Worm (Caenorhabditis elegans) whole organism, L1 larva: ENCODE measurements around the gene cyp-33D1.

Experiments
- C34B4.2 ChIP-seq: sonication (generic microtip); optimal IDR thresholded peaks from 2 replicates; lab custom pipeline; 2017; ENCODE audit warnings: mild to moderate bottlenecking, missing genetic modification characterization, missing compliant biosample characterization
- alr-1 ChIP-seq: fragments of 200-800 bp; sonication (Bioruptor generic); optimal IDR thresholded peaks from 2 replicates; lab custom pipeline; 2018; ENCODE audit warnings: borderline replicate concordance, mild to moderate bottlenecking, missing genetic modification characterization, missing compliant biosample characterization
- blmp-1 ChIP-seq: fragments of 150-350 bp; optimal IDR thresholded peaks from 2 replicates; lab custom pipeline; 2014; ENCODE audit warnings: missing biosample characterization, missing genetic modification characterization
- ceh-63 ChIP-seq: fragments of 200-800 bp; sonication (Bioruptor generic); optimal IDR thresholded peaks from 2 replicates; lab custom pipeline; 2018; ENCODE audit warnings: mild to moderate bottlenecking, missing genetic modification characterization, missing compliant biosample characterization
- ceh-8 ChIP-seq: fragments of 200-800 bp; sonication (Bioruptor generic); optimal IDR thresholded peaks from 2 replicates; lab custom pipeline; 2018; ENCODE audit warnings: mild to moderate bottlenecking, missing genetic modification characterization, moderate library complexity, missing compliant biosample characterization
- ceh-88 ChIP-seq: fragments of 200-800 bp; sonication (Bioruptor generic); IDR thresholded peaks from 2 replicates; pipeline ENCODE4 v1.3.6; 2022; ENCODE audit warnings: missing genetic modification characterization, missing compliant biosample characterization
- dpl-1 ChIP-seq, 3 experiments: fragments of 150-350 bp in 2 of 3; sonication (generic microtip) in 1 of 3; optimal IDR thresholded peaks; 2 replicates each; lab custom pipeline; 2014 to 2017; ENCODE audit warnings: missing biosample characterization in 3 of 3, missing genetic modification characterization in 3 of 3, missing genetic modification reagents in 3 of 3
- efl-1 ChIP-seq, 4 experiments: fragments of 150-350 bp; optimal IDR thresholded peaks in 3 of 4; peaks in 1 of 4; 1 replicate in 1 of 4; 2 replicates in 3 of 4; lab custom pipeline; 2014; ENCODE audit warnings: missing biosample characterization in 2 of 4, missing genetic modification characterization in 2 of 4, missing genetic modification reagents in 2 of 4
- egl-13 ChIP-seq: sonication (generic microtip); optimal IDR thresholded peaks from 2 replicates; lab custom pipeline; 2016; ENCODE audit warnings: missing genotype, missing genetic modification reagents, missing genetic modification characterization, missing compliant biosample characterization
- egl-27 ChIP-seq, 2 experiments: fragments of 150-350 bp in 1 of 2; sonication (generic microtip); optimal IDR thresholded peaks; 3 replicates each; lab custom pipeline; 2017 to 2018; ENCODE audit warnings: missing biosample characterization in 2 of 2, missing genetic modification characterization in 2 of 2, missing genetic modification reagents in 2 of 2
- elt-2 ChIP-seq: sonication (generic microtip); optimal IDR thresholded peaks from 2 replicates; lab custom pipeline; 2016; ENCODE audit warnings: missing genetic modification characterization, mild to moderate bottlenecking, inconsistent platforms, missing compliant biosample characterization, missing genetic modification reagents
- elt-3 ChIP-seq, 6 experiments: fragments of 150-350 bp in 1 of 6; sonication (generic microtip); optimal IDR thresholded peaks; 2 replicates each; lab custom pipeline; 2017 to 2018; ENCODE audit warnings: missing biosample characterization in 6 of 6, missing genetic modification characterization in 6 of 6, inconsistent platforms in 1 of 6
- grh-1 ChIP-seq: fragments of 200-800 bp; sonication (Bioruptor generic); IDR thresholded peaks from 2 replicates; pipeline ENCODE4 v1.3.6; 2022; ENCODE audit warnings: missing genetic modification reagents, missing genetic modification characterization, missing compliant biosample characterization
- hlh-17 ChIP-seq: fragments of 200-800 bp; sonication (Bioruptor generic); optimal IDR thresholded peaks from 2 replicates; lab custom pipeline; 2018; ENCODE audit warnings: missing genetic modification characterization, mild to moderate bottlenecking, missing compliant biosample characterization, moderate library complexity, borderline replicate concordance
- irx-1 ChIP-seq: sonication (generic microtip); optimal IDR thresholded peaks from 2 replicates; lab custom pipeline; 2016; ENCODE audit warnings: missing genetic modification characterization, missing compliant biosample characterization
- isw-1 ChIP-seq: fragments of 200-800 bp; sonication (Bioruptor generic); IDR thresholded peaks from 2 replicates; pipeline ENCODE4 v1.3.6; 2022; ENCODE audit warnings: missing genetic modification characterization, missing compliant biosample characterization
- lin-15B ChIP-seq: fragments of 150-350 bp; sonication (generic microtip); optimal IDR thresholded peaks from 3 replicates; lab custom pipeline; 2014; ENCODE audit warnings: missing biosample characterization, missing genetic modification characterization
- lin-35 ChIP-seq, 2 experiments: fragments of 150-350 bp; optimal IDR thresholded peaks; 2 replicates each; lab custom pipeline; 2014; ENCODE audit warnings: missing biosample characterization in 2 of 2, missing genetic modification characterization in 2 of 2, missing genetic modification reagents in 2 of 2
- mab-9 ChIP-seq: fragments of 200-800 bp; sonication (Bioruptor generic); IDR thresholded peaks from 2 replicates; pipeline ENCODE4 v1.3.6; 2022; ENCODE audit warnings: missing genetic modification reagents, missing genetic modification characterization, missing compliant biosample characterization
- mdl-1 ChIP-seq, 2 experiments: fragments of 150-350 bp; optimal IDR thresholded peaks; 2 replicates each; lab custom pipeline; 2014 to 2017; ENCODE audit warnings: missing biosample characterization in 2 of 2, missing genetic modification characterization in 2 of 2, inconsistent platforms in 1 of 2
- mep-1 ChIP-seq: fragments of 150-350 bp; optimal IDR thresholded peaks from 2 replicates; lab custom pipeline; 2014; ENCODE audit warnings: missing biosample characterization, missing genetic modification characterization
- nhr-11 ChIP-seq: fragments of 150-350 bp; optimal IDR thresholded peaks from 2 replicates; lab custom pipeline; 2014; ENCODE audit warnings: missing biosample characterization, missing genetic modification characterization
- nhr-12 ChIP-seq: sonication (generic microtip); optimal IDR thresholded peaks from 2 replicates; lab custom pipeline; 2017; ENCODE audit warnings: missing biosample characterization, missing genetic modification characterization
- nhr-20 ChIP-seq: sonication (generic microtip); optimal IDR thresholded peaks from 2 replicates; lab custom pipeline; 2016; ENCODE audit warnings: mild to moderate bottlenecking, missing genetic modification characterization, missing compliant biosample characterization
- nhr-71 ChIP-seq: sonication (generic microtip); optimal IDR thresholded peaks from 2 replicates; lab custom pipeline; 2016; ENCODE audit warnings: mild to moderate bottlenecking, missing genetic modification characterization, moderate library complexity, missing compliant biosample characterization
- nhr-76 ChIP-seq: sonication (generic microtip); optimal IDR thresholded peaks from 2 replicates; lab custom pipeline; 2017; ENCODE audit warnings: missing biosample characterization, missing genetic modification characterization
- nhr-85 ChIP-seq: sonication (generic microtip); peaks from one replicate; lab custom pipeline; 2016; ENCODE audit warnings: missing genetic modification characterization, inconsistent platforms, missing compliant biosample characterization
- nhr-90 ChIP-seq: sonication (generic microtip); optimal IDR thresholded peaks from 2 replicates; lab custom pipeline; 2016; ENCODE audit warnings: mild to moderate bottlenecking, missing genetic modification characterization, missing compliant biosample characterization; ENCODE audit not compliant: poor library complexity
- pqm-1 ChIP-seq: sonication (generic microtip); optimal IDR thresholded peaks from 3 replicates; lab custom pipeline; 2017; ENCODE audit warnings: missing biosample characterization, missing genetic modification characterization
- skn-1 ChIP-seq: fragments of 150-350 bp; optimal IDR thresholded peaks from 2 replicates; lab custom pipeline; 2014; ENCODE audit warnings: missing biosample characterization, missing genetic modification characterization
- sptf-1 ChIP-seq: fragments of 150-350 bp; optimal IDR thresholded peaks from 2 replicates; lab custom pipeline; 2014; ENCODE audit warnings: missing biosample characterization, missing genetic modification characterization
- unc-62 ChIP-seq: fragments of 150-350 bp; optimal IDR thresholded peaks from 2 replicates; lab custom pipeline; 2014; ENCODE audit warnings: missing biosample characterization, missing genetic modification reagents, missing genetic modification characterization
- unc-86 ChIP-seq: sonication (generic microtip); optimal IDR thresholded peaks from 2 replicates; lab custom pipeline; 2016; ENCODE audit warnings: missing genetic modification characterization, missing compliant biosample characterization
- unc-98 ChIP-seq: fragments of 200-800 bp; sonication (Bioruptor generic); IDR thresholded peaks from 2 replicates; pipeline ENCODE4 v1.3.6; 2022; ENCODE audit warnings: missing genetic modification characterization, missing compliant biosample characterization
- xbp-1 ChIP-seq: sonication (generic microtip); optimal IDR thresholded peaks from 2 replicates; lab custom pipeline; 2016; ENCODE audit warnings: missing genetic modification characterization, missing compliant biosample characterization
- zag-1 ChIP-seq: fragments of 150-350 bp; optimal IDR thresholded peaks from 2 replicates; lab custom pipeline; 2014; ENCODE audit warnings: missing biosample characterization, missing genetic modification characterization
- ztf-4 ChIP-seq: fragments of 150-350 bp; optimal IDR thresholded peaks from 2 replicates; lab custom pipeline; 2014; ENCODE audit warnings: missing biosample characterization, missing genetic modification characterization

The cyp-33D1 gene

ce11 chrV:16175757-16176156 lies at the start of gene cyp-33D1:
TSS of gene cyp-33D1 (minus strand) at chrV:16175857.
- TF ChIP-seq ceh-8 (no peak), nhr-85 (tag; lab: Kevin White, UChicago) (no peak), xbp-1 (tag; lab: Kevin White, UChicago) (no peak), isw-1 (GFP tag; lab: Robert Waterston, UW) (no peak), grh-1 (GFP tag; lab: Robert Waterston, UW) (no peak), unc-86 (tag; lab: Kevin White, UChicago) (no peak), efl-1 (optimal IDR thresholded peaks at IDR 0.05; lab: Kevin White, UChicago) (no peak), efl-1 (GFP tag; optimal IDR thresholded peaks at IDR 0.05 in 1 of 2; lab: Kevin White, UChicago) (no peak), nhr-90 (tag; lab: Kevin White, UChicago) (no peak), nhr-71 (tag; lab: Kevin White, UChicago) (no peak), sptf-1 (tag; lab: Kevin White, UChicago) (no peak), nhr-11 (tag; lab: Kevin White, UChicago) (no peak), mab-9 (GFP tag; lab: Robert Waterston, UW) (no peak), zag-1 (tag; lab: Kevin White, UChicago) (no peak), egl-27 (tag; optimal IDR thresholded peaks at IDR 0.05; lab: Kevin White, UChicago) (no peak), blmp-1 (no peak)
- TF ChIP-seq, all 84 proteins: peak for 0

ce11 chrV:16224027-16224426 lies 48.4 kb upstream of the cyp-33D1 start, which contains the start of gene stdh-2:
TSS of gene stdh-2 (plus strand) at chrV:16224327.
- TF ChIP-seq nhr-76 (tag; lab: Kevin White, UChicago) (no peak), hlh-17 (GFP tag; lab: Kevin White, UChicago) (no peak)

ce11 chrV:16220020-16220419 lies 44.4 kb upstream of the cyp-33D1 start:
- no peak for TF ChIP-seq grh-1 (GFP tag; lab: Robert Waterston, UW)
- no peak for TF ChIP-seq mdl-1 (tag; optimal IDR thresholded peaks at IDR 0.05; lab: Kevin White, UChicago)
- no peak for TF ChIP-seq isw-1 (GFP tag; lab: Robert Waterston, UW)
- no peak for TF ChIP-seq dpl-1 (GFP tag; optimal IDR thresholded peaks at IDR 0.05; lab: Kevin White, UChicago)
- no peak for TF ChIP-seq mep-1 (tag; lab: Kevin White, UChicago)
- TF ChIP-seq skn-1 (tag; lab: Kevin White, UChicago): no peak
- no peak for TF ChIP-seq irx-1 (tag; lab: Kevin White, UChicago)
- no peak for TF ChIP-seq C34B4.2 (tag; lab: Kevin White, UChicago)
- TF ChIP-seq elt-2 (tag; lab: Kevin White, UChicago): no peak

- peak in 1 of 2 experiments; percentile 9 for TF ChIP-seq lin-35 (GFP tag; optimal IDR thresholded peaks at IDR 0.05; lab: Kevin White, UChicago)
- TF ChIP-seq ceh-88 (GFP tag; lab: Robert Waterston, UW): no peak
- TF ChIP-seq pqm-1 (tag; lab: Kevin White, UChicago): no peak
- TF ChIP-seq elt-2 (tag; lab: Kevin White, UChicago): peak; percentile 15
- TF ChIP-seq elt-3 (tag; optimal IDR thresholded peaks at IDR 0.05; lab: Kevin White, UChicago): peak in 1 of 6 experiments; percentile 87
- peak; percentile 30 for TF ChIP-seq blmp-1
- no peak for TF ChIP-seq alr-1 (tag; lab: Kevin White, UChicago)
- TF ChIP-seq unc-98 (GFP tag; lab: Robert Waterston, UW): no peak
Observed at ce11 chrV:16218972-16219757, 43.5 kb upstream of the cyp-33D1 start, which contains the start of gene glc-1. TSS of gene glc-1 (plus strand) at chrV:16219634.

ce11 chrV:16218522-16218921 lies 42.9 kb upstream of the cyp-33D1 start, which contains the start of gene F11A5.15:
TSS of gene F11A5.15 (minus strand) at chrV:16218622.
- TF ChIP-seq ztf-4 (tag; lab: Kevin White, UChicago) (no peak), nhr-12 (tag; lab: Kevin White, UChicago) (no peak), unc-62 (no peak), hlh-17 (GFP tag; lab: Kevin White, UChicago) (no peak), mep-1 (tag; lab: Kevin White, UChicago) (no peak), nhr-20 (no peak), ceh-63 (GFP tag; lab: Kevin White, UChicago) (no peak), elt-3 (tag; optimal IDR thresholded peaks at IDR 0.05; lab: Kevin White, UChicago) (peak in 1 of 6 experiments; percentile 26), ceh-8 (no peak), pqm-1 (tag; lab: Kevin White, UChicago) (no peak), efl-1 (optimal IDR thresholded peaks at IDR 0.05; lab: Kevin White, UChicago) (no peak), efl-1 (GFP tag; optimal IDR thresholded peaks at IDR 0.05 in 1 of 2; lab: Kevin White, UChicago) (peak in 1 of 2 experiments; percentile 31), egl-13 (tag; lab: Kevin White, UChicago) (no peak), lin-15B (tag; lab: Kevin White, UChicago) (no peak)
